Worm (Caenorhabditis elegans): ENCODE results near the gene T22G5.1.
A peak's percentile ranks its signal among the peaks of the same experiment; 100 is the strongest.

T22G5.1 gene

DNA sequence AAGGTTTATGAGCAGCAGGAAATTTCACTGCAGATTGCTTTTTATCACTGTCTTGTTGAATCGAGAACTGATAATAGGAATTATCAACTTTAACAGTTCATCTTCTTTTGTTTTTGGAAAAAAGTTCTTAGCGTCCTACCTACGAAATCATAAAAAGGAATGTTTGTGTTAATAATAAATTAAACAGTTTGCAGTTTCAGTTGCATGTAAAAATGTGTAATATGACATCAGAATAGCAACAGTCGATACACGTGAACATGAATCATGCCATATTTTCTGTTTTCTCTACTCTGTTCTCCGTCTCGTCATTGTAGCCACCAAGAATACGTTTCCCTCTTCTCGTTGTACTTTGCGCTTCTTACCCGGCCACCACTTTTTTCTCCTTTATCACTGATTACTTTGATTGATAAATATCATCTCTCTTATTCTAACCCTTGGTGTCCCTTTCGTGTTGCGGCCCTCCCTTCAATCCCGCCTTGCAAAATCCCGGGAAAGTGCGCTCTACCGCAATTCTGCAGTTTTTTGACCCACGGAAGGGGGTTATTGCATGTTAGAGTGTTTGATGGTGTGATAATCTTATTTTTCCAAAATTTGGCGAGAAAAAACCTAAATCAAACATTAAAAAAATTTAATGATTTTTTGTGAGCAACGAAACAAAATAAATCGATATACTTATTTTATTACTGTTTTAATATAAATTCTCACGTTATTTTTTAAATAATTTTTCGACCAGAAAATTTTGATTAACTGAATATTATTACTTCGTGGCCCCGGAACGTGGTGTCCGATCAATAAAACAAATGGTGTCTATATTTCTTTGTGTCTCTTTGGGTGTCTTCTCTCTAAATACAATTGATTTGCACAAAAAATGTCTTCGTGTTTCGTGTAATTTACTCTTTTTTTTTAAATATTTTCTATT, 16.1 kb downstream of the T22G5.1 start, which contains the start of gene sptl-3 (continued):
- TF ChIP-seq mab-9 (GFP tag; IDR thresholded peaks at IDR 0.05) (no peak), ama-1 (optimal IDR thresholded peaks at IDR 0.05) (no peak), jun-1 (tag; optimal IDR thresholded peaks at IDR 0.05) (no peak), unc-86 (tag; optimal IDR thresholded peaks at IDR 0.05) (no peak), hpl-2 (GFP tag; optimal IDR thresholded peaks at IDR 0.05) (no peak), nhr-71 (tag; optimal IDR thresholded peaks at IDR 0.05) (peak; percentile 75), blmp-1 (tag; optimal IDR thresholded peaks at IDR 0.05) (peak; percentile 83), mep-1 (tag; optimal IDR thresholded peaks at IDR 0.05) (peak; percentile 46), ets-5 (GFP tag; IDR thresholded peaks at IDR 0.05) (no peak), C04F5.9 (tag; optimal IDR thresholded peaks at IDR 0.05) (no peak), irx-1 (tag; optimal IDR thresholded peaks at IDR 0.05) (no peak), isw-1 (GFP tag; IDR thresholded peaks at IDR 0.05) (no peak), efl-1 (optimal IDR thresholded peaks at IDR 0.05) (peak; percentile 4 to 22), efl-1 (GFP tag; optimal IDR thresholded peaks at IDR 0.05 in 1 of 2) (peak; percentile 10 to 88), elt-3 (tag; optimal IDR thresholded peaks at IDR 0.05) (peak in 2 of 6 experiments; percentile 49 to 81), unc-98 (GFP tag; IDR thresholded peaks at IDR 0.05) (no peak), snpc-4 (tag; optimal IDR thresholded peaks at IDR 0.05) (no peak), snu-23 (GFP tag; optimal IDR thresholded peaks at IDR 0.05) (peak; percentile 65), alr-1 (tag; optimal IDR thresholded peaks at IDR 0.05; ENCODE audit: borderline replicate concordance) (no peak), lin-14 (GFP tag; optimal IDR thresholded peaks at IDR 0.05) (peak; percentile 69), C34B4.2 (tag; optimal IDR thresholded peaks at IDR 0.05) (no peak), ceh-63 (GFP tag; optimal IDR thresholded peaks at IDR 0.05) (no peak), tlp-1 (tag; optimal IDR thresholded peaks at IDR 0.05) (no peak), C16A3.4 (tag; optimal IDR thresholded peaks at IDR 0.05) (peak; percentile 20), nhr-19 (GFP tag; conservative IDR thresholded peaks at IDR 0.05) (peak; percentile 53), nhr-90 (tag; optimal IDR thresholded peaks at IDR 0.05; ENCODE audit: poor library complexity) (peak; percentile 14), nhr-11 (tag; optimal IDR thresholded peaks at IDR 0.05) (no peak), lsy-2 (tag; optimal IDR thresholded peaks at IDR 0.05) (peak in 1 of 2 experiments; percentile 42), lir-3 (tag; optimal IDR thresholded peaks at IDR 0.05; ENCODE audit: poor library complexity) (no peak)

DNA sequence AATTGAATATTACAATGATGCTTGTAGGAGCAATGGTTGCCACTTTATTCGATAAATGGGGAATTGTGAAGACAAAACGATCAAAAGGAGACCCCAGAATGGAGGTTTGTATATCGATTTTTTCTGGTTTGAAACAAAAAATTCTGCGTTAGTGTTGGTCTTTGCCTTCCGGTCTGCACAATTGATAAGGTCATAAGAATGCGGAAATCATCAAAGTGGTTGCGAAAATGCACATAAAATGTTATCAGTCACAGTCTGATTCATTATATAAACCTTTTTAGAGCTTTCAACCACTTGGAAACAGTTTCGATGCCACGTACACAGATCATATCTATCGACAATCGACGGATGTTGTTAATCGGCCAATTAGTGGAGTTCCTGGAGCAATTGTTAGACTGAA, 17.0 kb downstream of the T22G5.1 start:
- peak; percentile 85 for TF ChIP-seq elt-2 (tag; optimal IDR thresholded peaks at IDR 0.05)
- no peak for TF ChIP-seq unc-98 (GFP tag; IDR thresholded peaks at IDR 0.05)
- peak; percentile 9 for TF ChIP-seq jun-1 (tag; optimal IDR thresholded peaks at IDR 0.05)
- peak; percentile 93 for TF ChIP-seq pqm-1 (tag; optimal IDR thresholded peaks at IDR 0.05)
- no peak for TF ChIP-seq C04F5.9 (tag; optimal IDR thresholded peaks at IDR 0.05)
- TF ChIP-seq fkh-8 (tag; optimal IDR thresholded peaks at IDR 0.05): no peak
- TF ChIP-seq lin-35 (GFP tag; optimal IDR thresholded peaks at IDR 0.05): peak in 1 of 2 experiments; percentile 48
- TF ChIP-seq tlp-1 (tag; optimal IDR thresholded peaks at IDR 0.05): no peak

DNA sequence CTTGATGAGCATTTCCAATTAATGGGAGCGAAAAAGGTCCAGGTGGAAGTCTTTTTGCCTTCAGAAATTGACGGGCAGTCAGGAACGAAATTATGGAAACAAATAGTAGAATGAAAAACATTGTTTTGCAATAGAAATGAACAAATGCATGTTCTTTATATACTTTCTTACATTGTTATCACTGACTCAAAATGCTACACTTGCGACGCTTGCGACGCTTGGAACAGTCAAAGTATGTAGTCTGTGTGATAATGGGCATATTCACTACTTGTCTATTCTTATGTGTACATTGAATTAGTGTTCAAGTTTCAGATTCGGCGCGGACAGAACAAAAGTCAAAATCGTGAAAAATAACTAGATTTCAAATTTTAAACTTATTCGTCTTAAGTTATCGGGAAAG, 21.7 kb downstream of the T22G5.1 start, which contains the start of gene cyp-35C1:
TSS of gene cyp-35C1 (minus strand) at position 132 of the 400 bp plus-strand sequence.
- peak; percentile 2 for TF ChIP-seq elt-2 (tag; optimal IDR thresholded peaks at IDR 0.05)
- no peak for TF ChIP-seq grh-1 (GFP tag; IDR thresholded peaks at IDR 0.05)

DNA sequence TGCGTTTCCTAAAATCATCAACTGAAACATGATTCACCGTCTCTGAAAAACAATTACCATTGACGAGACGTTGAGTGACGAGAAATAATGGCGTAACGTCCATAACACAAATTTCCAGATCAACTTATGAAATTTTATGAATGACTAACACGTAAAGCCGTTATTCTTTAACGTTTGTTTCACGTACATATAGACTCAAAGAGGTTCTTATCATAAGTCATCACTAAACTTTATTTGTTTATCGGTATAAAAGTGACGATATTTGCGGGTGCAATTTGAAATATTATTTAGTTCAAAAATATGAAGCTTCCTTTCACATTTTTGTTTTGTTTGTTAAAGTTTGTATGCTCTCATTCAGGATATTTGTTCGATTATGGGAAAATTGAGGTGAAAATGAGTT, 22.6 kb downstream of the T22G5.1 start, which contains the start of gene oac-3:
TSS of gene oac-3 (plus strand) at position 301 of the 400 bp plus-strand sequence.
- TF ChIP-seq rnt-1 (tag; optimal IDR thresholded peaks at IDR 0.05): no peak
- no peak for TF ChIP-seq dsc-1 (tag; optimal IDR thresholded peaks at IDR 0.05)
- TF ChIP-seq nhr-47 (tag; optimal IDR thresholded peaks at IDR 0.05): no peak
- TF ChIP-seq tbx-2 (tag; optimal IDR thresholded peaks at IDR 0.05): no peak
- no peak for TF ChIP-seq unc-62 (GFP tag; optimal IDR thresholded peaks at IDR 0.05)
- no peak for TF ChIP-seq hlh-17 (GFP tag; optimal IDR thresholded peaks at IDR 0.05; ENCODE audit: borderline replicate concordance)
- no peak for TF ChIP-seq fkh-4 (tag; optimal IDR thresholded peaks at IDR 0.05; ENCODE audit: borderline replicate concordance)
- no peak for TF ChIP-seq sox-4 (tag; optimal IDR thresholded peaks at IDR 0.05)
- no peak for TF ChIP-seq elt-3 (tag; optimal IDR thresholded peaks at IDR 0.05)

Measured in whole organism, L1 larva.